Fruit fly (Drosophila melanogaster) whole organism, embryonic: ENCODE data around the gene CG32023.

Source experiments
- Ada2b ChIP-seq: fragments of 200-800 bp; sonication (Bioruptor generic); IDR thresholded peaks from 2 replicates; pipeline ENCODE4 v1.3.6; 2022; ENCODE audit warnings: missing biosample characterization, missing genetic modification characterization
- CG10366 ChIP-seq: fragments of 200-800 bp; sonication (Bioruptor generic); IDR thresholded peaks from 2 replicates; pipeline ENCODE4 v1.3.6; 2022; ENCODE audit warnings: missing biosample characterization, missing genetic modification characterization
- CG11560 ChIP-seq: fragments of 200-800 bp; sonication (Bioruptor generic); IDR thresholded peaks from 3 replicates; pipeline ENCODE4 v1.3.6; 2022; ENCODE audit warnings: missing biosample characterization, missing genetic modification characterization
- CG12236 ChIP-seq: fragments of 200-800 bp; sonication (Bioruptor generic); optimal IDR thresholded peaks from 2 replicates; lab custom pipeline; 2016; ENCODE audit warnings: missing biosample characterization, missing genetic modification characterization
- CG13775 ChIP-seq: fragments of 200-800 bp; sonication (Bioruptor generic); optimal IDR thresholded peaks from 3 replicates; lab custom pipeline; 2017; ENCODE audit warnings: missing biosample characterization, mild to moderate bottlenecking, missing genetic modification characterization
- CG14667 ChIP-seq: fragments of 200-800 bp; sonication (Bioruptor generic); IDR thresholded peaks from 2 replicates; pipeline ENCODE4 v1.3.6; 2022; ENCODE audit warnings: missing biosample characterization, missing genetic modification characterization
- CG14710 ChIP-seq: fragments of 200-800 bp; sonication (Bioruptor generic); optimal IDR thresholded peaks from 3 replicates; lab custom pipeline; 2019; ENCODE audit warnings: missing biosample characterization, mild to moderate bottlenecking, missing genetic modification characterization, moderate library complexity
- CG15073 ChIP-seq: fragments of 200-800 bp; sonication (Bioruptor generic); optimal IDR thresholded peaks from 2 replicates; lab custom pipeline; 2016; ENCODE audit warnings: missing biosample characterization, missing genetic modification characterization
- CG1602 ChIP-seq: fragments of 200-800 bp; sonication (Bioruptor generic); optimal IDR thresholded peaks from 3 replicates; lab custom pipeline; 2016; ENCODE audit warnings: missing biosample characterization, missing genetic modification characterization
- CG16815 ChIP-seq: fragments of 200-800 bp; sonication (Bioruptor generic); optimal IDR thresholded peaks from 3 replicates; lab custom pipeline; 2017; ENCODE audit warnings: missing biosample characterization, mild to moderate bottlenecking, missing genetic modification characterization
- CG17568 ChIP-seq: fragments of 200-800 bp; sonication (Bioruptor generic); optimal IDR thresholded peaks from 2 replicates; lab custom pipeline; 2018; ENCODE audit warnings: missing biosample characterization, mild to moderate bottlenecking, missing genetic modification characterization, moderate library complexity
- CG32532 ChIP-seq: fragments of 200-800 bp; sonication (Bioruptor generic); IDR thresholded peaks from 2 replicates; pipeline ENCODE4 v1.3.6; 2022; ENCODE audit warnings: missing biosample characterization, missing genetic modification characterization
- CG33213 ChIP-seq: fragments of 200-800 bp; sonication (Bioruptor generic); optimal IDR thresholded peaks from 3 replicates; lab custom pipeline; 2016; ENCODE audit warnings: missing biosample characterization, missing genetic modification characterization
- CG33557 ChIP-seq: fragments of 200-800 bp; sonication (Bioruptor generic); optimal IDR thresholded peaks from 2 replicates; lab custom pipeline; 2019; ENCODE audit warnings: missing biosample characterization, mild to moderate bottlenecking, missing genetic modification characterization, moderate library complexity
- CG34224 ChIP-seq: fragments of 200-800 bp; sonication (Bioruptor generic); IDR thresholded peaks from 3 replicates; pipeline ENCODE4 v1.3.6; 2022; ENCODE audit warnings: missing biosample characterization, missing genetic modification characterization; ENCODE audit not compliant: partially characterized antibody
- CG3726 ChIP-seq: fragments of 200-800 bp; sonication (Bioruptor generic); IDR thresholded peaks from 3 replicates; pipeline ENCODE4, ENCODE4 v1.3.6; 2022; ENCODE audit warnings: missing biosample characterization, missing genetic modification characterization
- CG3838 ChIP-seq: fragments of 200-800 bp; sonication (Bioruptor generic); optimal IDR thresholded peaks from 3 replicates; lab custom pipeline; 2016; ENCODE audit warnings: missing biosample characterization, missing genetic modification characterization
- CG6272 ChIP-seq: fragments of 200-800 bp; sonication (Bioruptor generic); IDR thresholded peaks from 2 replicates; pipeline ENCODE4 v1.3.6; 2022; ENCODE audit warnings: missing biosample characterization, missing genetic modification characterization
- CG7745 ChIP-seq: fragments of 200-800 bp; sonication (Bioruptor generic); optimal IDR thresholded peaks from 2 replicates; lab custom pipeline; 2018; ENCODE audit warnings: missing biosample characterization, mild to moderate bottlenecking, missing genetic modification characterization, moderate library complexity
- Dp ChIP-seq: fragments of 200-800 bp; sonication (Bioruptor generic); optimal IDR thresholded peaks from 2 replicates; lab custom pipeline; 2018; ENCODE audit warnings: missing biosample characterization, mild to moderate bottlenecking, missing genetic modification characterization, moderate library complexity
- Dref ChIP-seq: fragments of 200-800 bp; sonication (Bioruptor generic); IDR thresholded peaks from 2 replicates; pipeline ENCODE4 v1.3.6; 2022; ENCODE audit warnings: missing biosample characterization, missing genetic modification characterization
- Fer2 ChIP-seq: fragments of 200-800 bp; sonication (Bioruptor generic); optimal IDR thresholded peaks from 2 replicates; lab custom pipeline; 2018; ENCODE audit warnings: missing biosample characterization, mild to moderate bottlenecking, missing genetic modification characterization, moderate library complexity
- Hr39 ChIP-seq: fragments of >200 bp; optimal IDR thresholded peaks from 2 replicates; lab custom pipeline; 2017
- Hr78 ChIP-seq, 2 experiments: fragments of 200-800 bp in 1 of 2; fragments of >200 bp in 1 of 2; sonication (Bioruptor generic) in 1 of 2; optimal IDR thresholded peaks; 2 replicates each; lab custom pipeline; 2017 to 2019; ENCODE audit warnings: missing biosample characterization in 2 of 2, missing genetic modification characterization in 2 of 2, mild to moderate bottlenecking in 1 of 2, moderate library complexity in 1 of 2
- Jarid2 ChIP-seq: fragments of 200-800 bp; sonication (Bioruptor generic); optimal IDR thresholded peaks from 3 replicates; lab custom pipeline; 2017; ENCODE audit warnings: mild to moderate bottlenecking, missing biosample characterization, missing genetic modification reagents, missing genetic modification characterization
- Max ChIP-seq: fragments of 200-800 bp; sonication (Bioruptor generic); optimal IDR thresholded peaks from 2 replicates; lab custom pipeline; 2016; ENCODE audit warnings: missing biosample characterization, mild to moderate bottlenecking, missing genetic modification characterization
- Scr ChIP-seq: fragments of 200-800 bp; sonication (Bioruptor generic); IDR thresholded peaks from 2 replicates; pipeline ENCODE4 v1.3.6; 2022; ENCODE audit warnings: missing biosample characterization, missing genetic modification characterization; ENCODE audit not compliant: partially characterized antibody
- Stat92E ChIP-seq, 3 experiments: fragments of >200 bp in 2 of 3; fragments of 200-800 bp in 1 of 3; sonication (Bioruptor generic) in 1 of 3; optimal IDR thresholded peaks; 2 replicates each; lab custom pipeline; 2017 to 2019; ENCODE audit warnings: missing biosample characterization in 3 of 3, missing genetic modification characterization in 3 of 3, mild to moderate bottlenecking in 1 of 3, moderate library complexity in 1 of 3
- Taf1 ChIP-seq: fragments of 200-800 bp; sonication (Bioruptor generic); IDR thresholded peaks from 2 replicates; pipeline ENCODE4 v1.3.6; 2022; ENCODE audit warnings: missing biosample characterization, missing genetic modification characterization
- al ChIP-seq: fragments of 200-800 bp; sonication (Bioruptor generic); IDR thresholded peaks from 2 replicates; pipeline ENCODE4 v1.3.6; 2022; ENCODE audit warnings: missing biosample characterization, missing genetic modification characterization
- btn ChIP-seq: fragments of 200-800 bp; sonication (Bioruptor generic); optimal IDR thresholded peaks from 2 replicates; lab custom pipeline; 2016; ENCODE audit warnings: missing biosample characterization, missing genetic modification characterization
- cad ChIP-seq: fragments of >200 bp; optimal IDR thresholded peaks from 2 replicates; lab custom pipeline; 2017; ENCODE audit warnings: missing biosample characterization, missing genetic modification characterization
- croc ChIP-seq: fragments of 200-800 bp; sonication (Bioruptor generic); conservative IDR thresholded peaks from 3 replicates; pipeline ENCODE4 v1.3.6; 2022; ENCODE audit warnings: missing biosample characterization, missing genetic modification characterization
- da ChIP-seq: fragments of 200-800 bp; sonication (Bioruptor generic); optimal IDR thresholded peaks from 2 replicates; lab custom pipeline; 2016; ENCODE audit warnings: missing biosample characterization, missing genetic modification characterization
- gem ChIP-seq: fragments of 200-800 bp; sonication (Bioruptor generic); optimal IDR thresholded peaks from 2 replicates; lab custom pipeline; 2019; ENCODE audit warnings: missing biosample characterization, mild to moderate bottlenecking, missing genetic modification characterization, moderate library complexity
- hbn ChIP-seq: fragments of 200-800 bp; sonication (Bioruptor generic); IDR thresholded peaks from 2 replicates; pipeline ENCODE4 v1.3.6; 2022; ENCODE audit warnings: missing biosample characterization, missing genetic modification characterization; ENCODE audit not compliant: partially characterized antibody
- her ChIP-seq: fragments of 200-800 bp; sonication (Bioruptor generic); optimal IDR thresholded peaks from 2 replicates; lab custom pipeline; 2016; ENCODE audit warnings: missing biosample characterization, missing genetic modification characterization
- hkb ChIP-seq, 2 experiments: fragments of 200-800 bp in 1 of 2; fragments of >200 bp in 1 of 2; sonication (Bioruptor generic) in 1 of 2; IDR thresholded peaks in 1 of 2; optimal IDR thresholded peaks in 1 of 2; 2 replicates each; pipeline versions ENCODE4 v1.3.6 to Lab custom; 2017 to 2022; ENCODE audit warnings: missing biosample characterization in 1 of 2, missing genetic modification characterization in 1 of 2
- kah ChIP-seq: fragments of 200-800 bp; sonication (Bioruptor generic); optimal IDR thresholded peaks from 2 replicates; lab custom pipeline; 2018; ENCODE audit warnings: missing biosample characterization, mild to moderate bottlenecking, missing genetic modification characterization
- luna ChIP-seq: fragments of 200-800 bp; sonication (Bioruptor generic); optimal IDR thresholded peaks from 2 replicates; lab custom pipeline; 2016; ENCODE audit warnings: missing biosample characterization, missing genetic modification characterization
- mld ChIP-seq: fragments of 200-800 bp; sonication (Bioruptor generic); IDR thresholded peaks from 3 replicates; pipeline ENCODE4 v1.3.6; 2022; ENCODE audit warnings: missing biosample characterization, missing genetic modification characterization; ENCODE audit not compliant: partially characterized antibody
- pfk ChIP-seq: fragments of 200-800 bp; sonication (Bioruptor generic); optimal IDR thresholded peaks from 2 replicates; lab custom pipeline; 2018; ENCODE audit warnings: missing biosample characterization, mild to moderate bottlenecking, missing genetic modification characterization, moderate library complexity
- so ChIP-seq: fragments of 200-800 bp; sonication (Bioruptor generic); IDR thresholded peaks from 3 replicates; pipeline ENCODE4 v1.3.6; 2022; ENCODE audit warnings: missing biosample characterization, missing genetic modification characterization
- tgo ChIP-seq: fragments of 200-800 bp; sonication (Bioruptor generic); IDR thresholded peaks from 3 replicates; pipeline ENCODE4 v1.3.6; 2022; ENCODE audit warnings: missing biosample characterization, missing genetic modification characterization
- tna ChIP-seq: fragments of 200-800 bp; sonication (Bioruptor generic); IDR thresholded peaks from 2 replicates; pipeline ENCODE4 v1.3.6; 2022; ENCODE audit warnings: missing biosample characterization, missing genetic modification characterization; ENCODE audit not compliant: partially characterized antibody
- trh ChIP-seq: fragments of 200-800 bp; sonication (Bioruptor generic); optimal IDR thresholded peaks from 2 replicates; lab custom pipeline; 2016; ENCODE audit warnings: missing biosample characterization, missing genetic modification characterization
- ttk ChIP-seq: fragments of 200-800 bp; sonication (Bioruptor generic); IDR thresholded peaks from 2 replicates; pipeline ENCODE4 v2.1.2; 2022; ENCODE audit warnings: missing biosample characterization, missing genetic modification characterization
- zf30C ChIP-seq: fragments of 200-800 bp; sonication (Bioruptor generic); optimal IDR thresholded peaks from 3 replicates; lab custom pipeline; 2018; ENCODE audit warnings: missing biosample characterization, mild to moderate bottlenecking, missing genetic modification characterization
- zfh2 ChIP-seq: fragments of 200-800 bp; sonication (Bioruptor generic); optimal IDR thresholded peaks from 2 replicates; lab custom pipeline; 2016; ENCODE audit warnings: missing biosample characterization, missing genetic modification characterization

CG32023 gene

dm6 chr3L:8839563-8840425 is 35.8 kb upstream of the CG32023 start (continued):
- TF ChIP-seq CG15073 (GFP tag; lab: Kevin White, UChicago) (no peak), Fer2 (no peak), Taf1 (GFP tag; lab: Robert Waterston, UW) (no peak), btn (GFP tag; lab: Kevin White, UChicago) (no peak), zfh2 (no peak), Ada2b (GFP tag; lab: Robert Waterston, UW) (no peak), da (no peak), CG17568 (no peak), CG16815 (GFP tag; lab: Kevin White, UChicago) (peak; percentile 36), CG12236 (GFP tag; lab: Kevin White, UChicago) (no peak), al (GFP tag; lab: Robert Waterston, UW) (no peak), kah (no peak), CG34224 (GFP tag; lab: Robert Waterston, UW) (no peak), tgo (GFP tag; lab: Robert Waterston, UW) (no peak), Stat92E (GFP tag; optimal IDR thresholded peaks at IDR 0.05; lab: Kevin White, UChicago) (peak in 1 of 3 experiments; percentile 98), CG3726 (GFP tag; lab: Robert Waterston, UW) (no peak), pfk (GFP tag; lab: Kevin White, UChicago) (no peak), CG14710 (peak; percentile 56), CG6272 (GFP tag; lab: Robert Waterston, UW) (no peak), Hr39 (no peak), CG32532 (no peak), CG11560 (tag; lab: Robert Waterston, UW) (no peak), CG7745 (tag; lab: Kevin White, UChicago) (peak; percentile 78), tna (GFP tag; lab: Robert Waterston, UW) (no peak), Scr (GFP tag; lab: Robert Waterston, UW) (no peak), CG10366 (GFP tag; lab: Robert Waterston, UW) (no peak), Hr78 (GFP tag; optimal IDR thresholded peaks at IDR 0.05; lab: Kevin White, UChicago) (no peak), trh (no peak), CG1602 (no peak), cad (GFP tag; lab: Kevin White, UChicago) (no peak), ttk (GFP tag; lab: Robert Waterston, UW) (no peak), CG33213 (GFP tag; lab: Kevin White, UChicago) (no peak), hbn (GFP tag; lab: Robert Waterston, UW) (no peak), so (GFP tag; lab: Robert Waterston, UW) (no peak), Jarid2 (GFP tag; lab: Kevin White, UChicago) (no peak), Dp (GFP tag; lab: Kevin White, UChicago) (no peak), CG13775 (GFP tag; lab: Kevin White, UChicago) (no peak), zf30C (GFP tag; lab: Kevin White, UChicago) (no peak), Dref (no peak), Max (no peak), croc (GFP tag; lab: Robert Waterston, UW) (no peak; the same call in 2 of the 3 replicates), CG3838 (GFP tag; lab: Kevin White, UChicago) (no peak), luna (GFP tag; lab: Kevin White, UChicago) (no peak), mld (GFP tag; lab: Robert Waterston, UW) (no peak), hkb (optimal IDR thresholded peaks at IDR 0.05; lab: Kevin White, UChicago) (no peak), hkb (GFP tag; IDR thresholded peaks at IDR 0.05; lab: Robert Waterston, UW) (no peak), CG33557 (GFP tag; lab: Kevin White, UChicago) (peak; percentile 8), her (GFP tag; lab: Kevin White, UChicago) (no peak), CG14667 (no peak), gem (tag; lab: Kevin White, UChicago) (peak; percentile 50)
